Fruit fly (Drosophila melanogaster) whole organism, wandering third instar larva: ENCODE results near the gene gish.
A peak's percentile ranks its signal among the peaks of the same experiment; 100 is the strongest.

Source experiments
- Abd-B ChIP-seq: fragments of >200 bp; optimal IDR thresholded peaks from 2 replicates; lab custom pipeline; 2017; ENCODE audit warnings: missing biosample characterization, missing genetic modification characterization
- CG32264 ChIP-seq: fragments of 200-800 bp; sonication (Bioruptor generic); optimal IDR thresholded peaks from 2 replicates; lab custom pipeline; 2016; ENCODE audit warnings: missing biosample characterization, missing genetic modification characterization
- CG9705 ChIP-seq: fragments of 200-800 bp; sonication (Bioruptor generic); optimal IDR thresholded peaks from 2 replicates; lab custom pipeline; 2018; ENCODE audit warnings: missing biosample characterization, mild to moderate bottlenecking, missing genetic modification characterization
- Dfd ChIP-seq: fragments of >200 bp; optimal IDR thresholded peaks from 2 replicates; lab custom pipeline; 2017; ENCODE audit warnings: missing biosample characterization, missing genetic modification characterization
- Dif ChIP-seq: fragments of 200-275, 200-300 bp; sonication (Bioruptor generic); optimal IDR thresholded peaks from 2 replicates; lab custom pipeline; 2018; ENCODE audit warnings: missing biosample characterization, missing genetic modification characterization; ENCODE audit not compliant: partially characterized antibody
- GATAd ChIP-seq: sonication (Bioruptor generic); optimal IDR thresholded peaks from 2 replicates; lab custom pipeline; 2016; ENCODE audit warnings: missing biosample characterization, missing genetic modification characterization
- HLH106 ChIP-seq: fragments of 200-800 bp; optimal IDR thresholded peaks from 3 replicates; lab custom pipeline; 2019; ENCODE audit warnings: missing biosample characterization, mild to moderate bottlenecking, missing genetic modification characterization, moderate library complexity
- Hr83 ChIP-seq: fragments of 200-300 bp; sonication (Bioruptor generic); optimal IDR thresholded peaks from 2 replicates; lab custom pipeline; 2016; ENCODE audit warnings: missing biosample characterization, mild to moderate bottlenecking, missing genetic modification characterization, moderate library complexity; ENCODE audit not compliant: poor library complexity, severe bottlenecking
- Mio ChIP-seq: sonication (Bioruptor generic); optimal IDR thresholded peaks from 2 replicates; lab custom pipeline; 2016; ENCODE audit warnings: missing biosample characterization, missing genetic modification characterization
- Myc ChIP-seq: fragments of >200 bp; optimal IDR thresholded peaks from 2 replicates; lab custom pipeline; 2017
- OdsH ChIP-seq: fragments of 200-800 bp; sonication (Bioruptor generic); optimal IDR thresholded peaks from 2 replicates; lab custom pipeline; 2016; ENCODE audit warnings: missing biosample characterization, mild to moderate bottlenecking, missing genetic modification characterization
- Rel ChIP-seq, 2 experiments: fragments of 200-800 bp; sonication (Bioruptor generic) in 1 of 2; optimal IDR thresholded peaks; 2 replicates in 1 of 2; 3 replicates in 1 of 2; lab custom pipeline; 2016 to 2019; ENCODE audit warnings: mild to moderate bottlenecking in 2 of 2, missing biosample characterization in 2 of 2, missing genetic modification characterization in 2 of 2, moderate library complexity in 1 of 2
- Sp1 ChIP-seq: fragments of 200-800 bp; sonication (Bioruptor generic); optimal IDR thresholded peaks from 3 replicates; lab custom pipeline; 2019; ENCODE audit warnings: missing biosample characterization, mild to moderate bottlenecking, missing genetic modification characterization, moderate library complexity
- Vsx2 ChIP-seq: fragments of 200-300, 225-300 bp; sonication (Bioruptor generic); optimal IDR thresholded peaks from 2 replicates; lab custom pipeline; 2018; ENCODE audit warnings: missing biosample characterization, missing genetic modification characterization; ENCODE audit not compliant: partially characterized antibody
- brk ChIP-seq: fragments of 200-800 bp; sonication (Bioruptor generic); optimal IDR thresholded peaks from 2 replicates; lab custom pipeline; 2016; ENCODE audit warnings: missing biosample characterization, mild to moderate bottlenecking, missing genetic modification characterization
- dmrt93B ChIP-seq: fragments of 200-800 bp; sonication (Bioruptor generic); optimal IDR thresholded peaks from 2 replicates; lab custom pipeline; 2018; ENCODE audit warnings: missing biosample characterization, mild to moderate bottlenecking, missing genetic modification characterization
- dsf ChIP-seq: sonication (Bioruptor generic); optimal IDR thresholded peaks from 2 replicates; lab custom pipeline; 2016; ENCODE audit warnings: missing biosample characterization, missing genetic modification characterization, borderline replicate concordance
- fru ChIP-seq: fragments of 200-800 bp; sonication (Bioruptor generic); optimal IDR thresholded peaks from 3 replicates; lab custom pipeline; 2016; ENCODE audit warnings: missing biosample characterization, mild to moderate bottlenecking, missing genetic modification characterization
- h ChIP-seq: fragments of 200-800 bp; sonication (Bioruptor generic); optimal IDR thresholded peaks from 3 replicates; lab custom pipeline; 2016; ENCODE audit warnings: missing biosample characterization, mild to moderate bottlenecking, missing genetic modification characterization
- jim ChIP-seq: fragments of 175-275, 200-325 bp; sonication (Bioruptor generic); optimal IDR thresholded peaks from 2 replicates; lab custom pipeline; 2016; ENCODE audit warnings: missing biosample characterization, mild to moderate bottlenecking, missing genetic modification characterization
- lola ChIP-seq: fragments of >200 bp; optimal IDR thresholded peaks from 2 replicates; lab custom pipeline; 2017; ENCODE audit warnings: missing biosample characterization, missing genetic modification characterization
- pan ChIP-seq: fragments of >200 bp; optimal IDR thresholded peaks from 2 replicates; lab custom pipeline; 2017
- psq ChIP-seq: fragments of 200-800 bp; sonication (Bioruptor generic); optimal IDR thresholded peaks from 3 replicates; lab custom pipeline; 2017; ENCODE audit warnings: missing biosample characterization, mild to moderate bottlenecking, missing genetic modification characterization, moderate library complexity
- sv ChIP-seq: fragments of 200-800 bp; sonication (Bioruptor generic); optimal IDR thresholded peaks from 3 replicates; lab custom pipeline; 2016; ENCODE audit warnings: missing biosample characterization, missing genetic modification characterization
- usp ChIP-seq: fragments of >200 bp; optimal IDR thresholded peaks from 2 replicates; lab custom pipeline; 2017; ENCODE audit warnings: missing biosample characterization, missing genetic modification characterization
- woc ChIP-seq: sonication (Bioruptor generic); optimal IDR thresholded peaks from 2 replicates; lab custom pipeline; 2016; ENCODE audit warnings: missing biosample characterization, mild to moderate bottlenecking, missing genetic modification characterization

gish gene

DNA sequence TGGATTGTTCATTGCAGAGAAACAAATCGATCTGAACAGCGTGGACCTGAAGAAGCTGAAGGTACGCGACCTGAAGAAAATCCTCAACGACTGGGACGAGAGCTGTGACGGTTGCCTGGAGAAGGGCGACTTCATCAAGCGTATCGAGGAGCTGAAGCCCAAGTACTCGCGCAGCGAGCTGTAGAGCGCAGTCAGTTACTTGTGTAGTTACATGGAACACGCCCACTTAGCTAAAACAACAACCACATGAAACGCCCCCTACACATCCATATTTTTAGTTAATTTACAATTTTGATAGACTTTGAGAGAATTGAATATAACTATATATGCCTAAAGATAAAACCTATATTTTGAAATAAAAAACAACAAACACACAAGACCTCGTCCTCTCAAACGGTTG lies 78.1 kb downstream of the gish start:
- no peak for TF ChIP-seq sv (GFP tag; lab: Kevin White, UChicago)
- no peak for TF ChIP-seq Myc (lab: Kevin White, UChicago)
- TF ChIP-seq brk (GFP tag; lab: Kevin White, UChicago) = no peak
- no peak for TF ChIP-seq fru (GFP tag; lab: Kevin White, UChicago)
- TF ChIP-seq lola (GFP tag; lab: Kevin White, UChicago) = no peak
- TF ChIP-seq h (GFP tag; lab: Kevin White, UChicago) = no peak
- no peak for TF ChIP-seq Vsx2 (GFP tag; lab: Kevin White, UChicago)
- TF ChIP-seq dmrt93B (GFP tag; lab: Kevin White, UChicago) = no peak
- no peak for TF ChIP-seq Sp1
- TF ChIP-seq Rel (GFP tag; optimal IDR thresholded peaks at IDR 0.05; lab: Kevin White, UChicago) = no peak
- no peak for TF ChIP-seq Rel (tag; optimal IDR thresholded peaks at IDR 0.05; lab: Kevin White, UChicago)
- TF ChIP-seq HLH106 (tag; lab: Kevin White, UChicago) = no peak
- TF ChIP-seq, all 38 proteins: peak for 0

DNA sequence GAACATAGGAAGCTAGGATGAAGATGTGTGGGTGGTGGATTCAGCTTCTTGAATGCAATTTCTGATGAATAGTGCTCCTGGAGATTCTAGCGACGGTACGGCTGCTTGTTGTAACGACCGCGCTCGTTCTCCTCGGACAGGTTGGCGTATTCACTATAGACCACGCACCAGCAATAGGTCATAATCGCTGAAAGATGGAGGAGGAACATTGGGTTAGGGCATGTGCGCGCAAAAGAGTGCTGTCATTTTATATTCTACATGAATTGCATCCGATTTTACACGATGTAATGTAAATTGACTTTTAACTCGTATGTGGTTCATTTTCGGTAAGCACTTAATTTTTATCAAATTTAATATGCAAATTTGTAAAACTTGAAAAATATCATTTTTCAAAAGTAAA lies 78.8 kb downstream of the gish start:
- peak; percentile 21 for TF ChIP-seq Myc (lab: Kevin White, UChicago)
- no peak for TF ChIP-seq sv (GFP tag; lab: Kevin White, UChicago)

dm6 chr3R:16352039-16352438 lies 79.8 kb downstream of the gish start:
- TF ChIP-seq pan (lab: Kevin White, UChicago) (no peak), jim (GFP tag; lab: Kevin White, UChicago) (no peak), woc (no peak), brk (GFP tag; lab: Kevin White, UChicago) (no peak), Abd-B (GFP tag; lab: Kevin White, UChicago) (no peak), lola (GFP tag; lab: Kevin White, UChicago) (no peak), GATAd (GFP tag; lab: Kevin White, UChicago) (no peak), HLH106 (tag; lab: Kevin White, UChicago) (no peak), dsf (GFP tag; lab: Kevin White, UChicago) (no peak), OdsH (GFP tag; lab: Kevin White, UChicago) (no peak), usp (GFP tag; lab: Kevin White, UChicago) (no peak), Mio (GFP tag; lab: Kevin White, UChicago) (no peak), sv (GFP tag; lab: Kevin White, UChicago) (no peak), psq (GFP tag; lab: Kevin White, UChicago) (no peak), Dfd (GFP tag; lab: Kevin White, UChicago) (no peak), CG32264 (GFP tag; lab: Kevin White, UChicago) (no peak)

dm6 chr3R:16353195-16353594 lies 80.9 kb downstream of the gish start:
- no peak for TF ChIP-seq CG9705 (GFP tag; lab: Kevin White, UChicago)
- no peak for TF ChIP-seq HLH106 (tag; lab: Kevin White, UChicago)
- TF ChIP-seq Dfd (GFP tag; lab: Kevin White, UChicago) = no peak
- no peak for TF ChIP-seq lola (GFP tag; lab: Kevin White, UChicago)
- no peak for TF ChIP-seq Dif
- TF ChIP-seq Hr83 (GFP tag; lab: Kevin White, UChicago) = no peak
- no peak for TF ChIP-seq CG32264 (GFP tag; lab: Kevin White, UChicago)

dm6 chr3R:16353671-16354070 lies 81.4 kb downstream of the gish start:
- TF ChIP-seq brk (GFP tag; lab: Kevin White, UChicago) (no peak), Hr83 (GFP tag; lab: Kevin White, UChicago) (no peak)
- TF ChIP-seq, all 38 proteins: peak for 0
